Worm (Caenorhabditis elegans) whole organism, L4/young adult: Measurements from ENCODE around the gene phf-33.

ENCODE experiments used
- dao-5 ChIP-seq: sonication (generic microtip); optimal IDR thresholded peaks from 2 replicates; lab custom pipeline; 2016; ENCODE audit warnings: missing genotype, missing genetic modification characterization, moderate library complexity, missing compliant biosample characterization
- him-1 ChIP-seq: sonication (generic microtip); optimal IDR thresholded peaks from 2 replicates; lab custom pipeline; 2016; ENCODE audit warnings: missing genotype, missing genetic modification reagents, missing genetic modification characterization, missing compliant biosample characterization

DNA sequence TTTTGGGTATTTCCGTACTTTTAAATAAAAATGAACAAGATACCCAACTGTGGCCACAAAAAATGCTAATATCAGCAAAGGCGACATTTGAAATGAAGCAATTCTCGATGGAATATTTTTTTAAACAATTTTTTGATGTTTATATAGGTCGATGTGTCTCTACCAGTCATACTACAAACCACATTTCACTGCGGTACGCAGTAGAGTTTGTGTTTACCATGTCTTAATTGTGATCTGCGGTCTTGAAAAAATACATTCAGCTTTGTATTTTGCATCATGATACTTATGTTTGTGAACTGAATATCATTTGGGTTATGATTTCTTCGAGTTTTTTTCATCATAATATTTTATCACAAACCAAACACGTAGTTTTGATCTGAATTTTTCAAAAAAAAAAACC is 5.3 kb upstream of the phf-33 start, which contains the start of gene cyp-14A4:
- TF ChIP-seq dao-5 (tag; lab: Kevin White, UChicago), result no peak
- TF ChIP-seq him-1 (tag; lab: Kevin White, UChicago), result no peak
